Worm (Caenorhabditis elegans): Measurements from ENCODE around the gene F01D5.5.

Gene F01D5.5

DNA sequence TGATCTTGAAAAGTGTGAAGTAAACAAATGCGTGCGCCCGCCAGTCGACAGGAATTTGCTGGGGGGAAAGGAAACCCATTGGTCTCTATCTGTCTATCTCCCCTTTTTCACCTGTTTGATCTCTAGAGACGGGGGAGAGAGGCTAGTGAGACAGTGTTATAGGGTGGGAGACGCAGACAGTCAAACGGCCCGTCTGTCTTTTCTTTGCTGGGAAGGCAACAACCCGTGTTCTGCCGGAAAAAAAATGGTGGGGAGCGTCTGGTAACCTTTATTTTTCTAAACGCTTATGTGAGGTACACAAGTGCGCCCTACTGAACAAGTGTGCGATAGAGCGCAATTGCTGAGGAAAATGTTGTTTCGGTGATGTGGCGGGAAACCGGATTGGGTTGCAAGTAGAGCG, 48.4 kb upstream of the F01D5.5 start (continued):
- peak; percentile 66 for TF ChIP-seq lin-26 (GFP tag; IDR thresholded peaks at IDR 0.05)
- no peak for TF ChIP-seq lir-1 (GFP tag; conservative IDR thresholded peaks at IDR 0.05)
- no peak for TF ChIP-seq B0035.1 (tag; optimal IDR thresholded peaks at IDR 0.05)
- no peak for TF ChIP-seq rpc-1 (optimal IDR thresholded peaks at IDR 0.05)
- TF ChIP-seq rpc-1 (tag; optimal IDR thresholded peaks at IDR 0.05): no peak
- TF ChIP-seq madf-3 (GFP tag; IDR thresholded peaks at IDR 0.05): no peak
- peak; percentile 85 for TF ChIP-seq attf-5 (GFP tag; optimal IDR thresholded peaks at IDR 0.05)
- TF ChIP-seq ztf-28 (GFP tag; IDR thresholded peaks at IDR 0.05): no peak
- 0 out of 2 replicates have a peak, but pooled peaks have one; percentile 39 for TF ChIP-seq pbrm-1 (GFP tag; IDR thresholded peaks at IDR 0.05)
- TF ChIP-seq tlf-1 (GFP tag; optimal IDR thresholded peaks at IDR 0.05): no peak
- peak; percentile 97 for TF ChIP-seq hmg-1.2 (GFP tag; IDR thresholded peaks at IDR 0.05)
- no peak for TF ChIP-seq xnd-1 (tag; optimal IDR thresholded peaks at IDR 0.05)
- no peak for TF ChIP-seq nhr-179 (tag; optimal IDR thresholded peaks at IDR 0.05)
- no peak for TF ChIP-seq hsf-1 (GFP tag; IDR thresholded peaks at IDR 0.05)
- no peak for TF ChIP-seq hlh-26 (GFP tag; conservative IDR thresholded peaks at IDR 0.05)
- TF ChIP-seq ceh-58 (GFP tag; IDR thresholded peaks at IDR 0.05): no peak
- TF ChIP-seq bed-2 (GFP tag; IDR thresholded peaks at IDR 0.05): no peak
- no peak for TF ChIP-seq mes-4 (tag; optimal IDR thresholded peaks at IDR 0.05)
- TF ChIP-seq Y67H2A.10 (GFP tag; conservative IDR thresholded peaks at IDR 0.05): no peak
- TF ChIP-seq lsl-1 (GFP tag; optimal IDR thresholded peaks at IDR 0.05): no peak
- no peak for TF ChIP-seq sptf-2 (GFP tag; optimal IDR thresholded peaks at IDR 0.05)
- TF ChIP-seq F57A8.1 (GFP tag; optimal IDR thresholded peaks at IDR 0.05): no peak
- no peak for TF ChIP-seq cebp-2 (GFP tag; IDR thresholded peaks at IDR 0.05)
- TF ChIP-seq snpc-4 (GFP tag; optimal IDR thresholded peaks at IDR 0.05): peak; percentile 6
- peak in 3 of 4 experiments; percentile 18 to 69 (median 66) for TF ChIP-seq snpc-4 (tag; optimal IDR thresholded peaks at IDR 0.05)
- TF ChIP-seq ZK185.1 (tag; optimal IDR thresholded peaks at IDR 0.05; ENCODE audit: poor library complexity, severe bottlenecking): no peak
- no peak for TF ChIP-seq rec-8 (tag; optimal IDR thresholded peaks at IDR 0.05)
- TF ChIP-seq nfyb-1 (GFP tag; IDR thresholded peaks at IDR 0.05): peak; percentile 69
- peak; percentile 47 for TF ChIP-seq ztf-18 (tag; optimal IDR thresholded peaks at IDR 0.05)
- TF ChIP-seq chd-7 (tag; optimal IDR thresholded peaks at IDR 0.05): peak; percentile 72
- TF ChIP-seq F37B4.10 (GFP tag; IDR thresholded peaks at IDR 0.05): no peak
- no peak for TF ChIP-seq F39B2.1 (GFP tag; IDR thresholded peaks at IDR 0.05)
- TF ChIP-seq lag-1 (GFP tag; IDR thresholded peaks at IDR 0.05): no peak
- no peak for TF ChIP-seq ceh-40 (GFP tag; IDR thresholded peaks at IDR 0.05)
- TF ChIP-seq ztf-22 (GFP tag; optimal IDR thresholded peaks at IDR 0.05): peak; percentile 13
- TF ChIP-seq T26A5.8 (tag; optimal IDR thresholded peaks at IDR 0.05): no peak
- TF ChIP-seq mcd-1 (GFP tag; IDR thresholded peaks at IDR 0.05): peak; percentile 90
- TF ChIP-seq dpff-1 (tag; optimal IDR thresholded peaks at IDR 0.05): no peak
- no peak for TF ChIP-seq Y79H2A.3 (GFP tag; conservative IDR thresholded peaks at IDR 0.05)
- peak; percentile 53 for TF ChIP-seq akir-1 (GFP tag; optimal IDR thresholded peaks at IDR 0.05)
- no peak for TF ChIP-seq ccch-3 (GFP tag; optimal IDR thresholded peaks at IDR 0.05)
- TF ChIP-seq sea-2 (GFP tag; IDR thresholded peaks at IDR 0.05): no peak
- TF ChIP-seq unc-62 (GFP tag; optimal IDR thresholded peaks at IDR 0.05): peak; percentile 9
- no peak for TF ChIP-seq unc-130 (GFP tag; optimal IDR thresholded peaks at IDR 0.05)
- TF ChIP-seq ceh-79 (tag; optimal IDR thresholded peaks at IDR 0.05): no peak
- TF ChIP-seq B0019.2 (GFP tag; conservative IDR thresholded peaks at IDR 0.05): no peak
- peak; percentile 87 for TF ChIP-seq nhr-80 (tag; optimal IDR thresholded peaks at IDR 0.05)
- TF ChIP-seq ztf-25 (GFP tag; IDR thresholded peaks at IDR 0.05): no peak
- TF ChIP-seq efl-1 (GFP tag; optimal IDR thresholded peaks at IDR 0.05): peak; percentile 39
- TF ChIP-seq mel-28 (tag; optimal IDR thresholded peaks at IDR 0.05; ENCODE audit: borderline replicate concordance): no peak
- no peak for TF ChIP-seq ztf-6 (GFP tag; IDR thresholded peaks at IDR 0.05)
